Worm (Caenorhabditis elegans): ENCODE results near the gene unc-84.

ce11 chrX:13578483-13578882 lies 6.1 kb upstream of the unc-84 start, which contains the start of gene F54B11.11:
- TF ChIP-seq W03F9.2 (tag; optimal IDR thresholded peaks at IDR 0.05) (no peak), him-1 (tag; optimal IDR thresholded peaks at IDR 0.05) (no peak)

Data from whole organism, L4/young adult.